Fruit fly (Drosophila melanogaster) whole organism, pupa: ENCODE results near the gene Hexo2.

ENCODE experiments used
- CG10348 ChIP-seq: fragments of 200-800 bp; sonication (Bioruptor generic); IDR thresholded peaks from 2 replicates; pipeline ENCODE4 v1.3.6; 2022; ENCODE audit warnings: missing biosample characterization, missing genetic modification characterization
- CG32121 ChIP-seq: fragments of 200-800 bp; sonication (Bioruptor generic); IDR thresholded peaks from 2 replicates; pipeline ENCODE4 v1.3.6; 2022; ENCODE audit warnings: missing biosample characterization, missing genetic modification characterization
- CG34367 ChIP-seq: fragments of 200-800 bp; sonication (Bioruptor generic); optimal IDR thresholded peaks from 2 replicates; lab custom pipeline; 2018; ENCODE audit warnings: missing biosample characterization, mild to moderate bottlenecking, missing genetic modification characterization
- CG9948 ChIP-seq: fragments of 200-800 bp; sonication (Bioruptor generic); optimal IDR thresholded peaks from 2 replicates; lab custom pipeline; 2018; ENCODE audit warnings: missing biosample characterization, mild to moderate bottlenecking, missing genetic modification characterization, moderate library complexity
- D1 ChIP-seq: fragments of 200-800 bp; sonication (Bioruptor generic); optimal IDR thresholded peaks from 2 replicates; lab custom pipeline; 2018; ENCODE audit warnings: missing biosample characterization, mild to moderate bottlenecking, missing genetic modification characterization, moderate library complexity

DNA sequence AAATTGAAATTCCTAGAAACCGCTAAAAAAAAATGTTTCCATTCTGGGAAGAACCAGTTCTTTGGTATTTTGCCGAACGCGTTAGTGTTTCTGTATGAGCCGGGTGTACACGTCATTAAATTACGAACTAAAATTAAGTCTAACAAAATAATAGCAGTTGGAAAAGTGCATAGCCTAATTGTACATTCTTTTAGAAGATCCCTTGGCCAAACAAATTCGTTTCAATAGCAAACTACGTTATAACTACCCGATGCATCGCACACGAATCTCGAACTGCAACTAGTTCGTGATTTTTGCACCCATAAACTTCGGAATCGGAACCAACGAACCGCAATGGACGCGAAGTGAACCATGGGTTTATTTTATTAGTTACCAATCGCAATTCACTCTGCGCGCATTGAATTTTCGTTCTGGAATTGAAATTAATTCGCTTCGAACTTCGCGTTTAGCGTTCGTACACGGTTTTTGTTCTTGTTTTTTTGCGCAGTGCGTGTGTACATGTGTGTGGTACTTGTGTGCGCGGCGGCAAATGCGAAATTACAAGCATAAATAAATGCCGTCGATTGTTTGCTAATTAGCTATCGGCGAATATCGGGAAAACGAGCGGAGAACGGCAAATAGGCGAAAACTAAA lies 28.1 kb upstream of the Hexo2 start, which contains the start of gene CAH3:
- TF ChIP-seq D1 (tag; lab: Kevin White, UChicago), result peak; percentile 72
- peak; percentile 58; the same call in 1 of the 2 replicates for TF ChIP-seq CG10348 (GFP tag; lab: Robert Waterston, UW)
- TF ChIP-seq CG34367 (tag; lab: Kevin White, UChicago), result peak; percentile 96
- peak; percentile 93 for TF ChIP-seq CG9948 (tag; lab: Kevin White, UChicago)
- peak; percentile 93 for TF ChIP-seq CG32121 (GFP tag; lab: Robert Waterston, UW)
